Fruit fly (Drosophila melanogaster) Kc167 (cell line): Measurements from ENCODE around the gene CG13044.

Experiments
- h ChIP-seq: fragments of >200 bp; optimal IDR thresholded peaks from 3 replicates; lab custom pipeline; 2018; ENCODE audit warnings: missing external identifiers
- insv ChIP-seq: fragments of >200 bp; optimal IDR thresholded peaks from 3 replicates; lab custom pipeline; 2018; ENCODE audit warnings: missing external identifiers
- psq ChIP-seq: fragments of >200 bp; optimal IDR thresholded peaks from 2 replicates; lab custom pipeline; 2017; ENCODE audit warnings: missing external identifiers

DNA sequence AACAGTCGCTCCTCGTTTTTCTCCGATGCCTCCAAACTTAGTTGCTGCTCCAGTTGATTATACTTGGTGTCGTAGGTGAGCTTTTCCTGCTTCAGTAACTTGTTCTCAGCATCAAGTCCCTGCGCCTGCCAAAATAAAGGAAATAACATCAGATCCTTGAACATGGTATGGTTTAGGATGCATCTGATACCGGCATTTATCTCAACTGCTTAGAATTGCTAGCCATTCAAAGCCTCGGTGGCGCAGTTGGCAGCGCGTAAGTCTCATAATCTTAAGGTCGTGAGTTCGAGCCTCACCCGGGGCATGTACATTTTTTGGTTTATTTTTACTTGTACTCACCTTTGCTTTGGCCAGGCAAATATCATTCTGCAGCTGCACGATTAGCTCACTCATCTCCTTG is 46.7 kb upstream of the CG13044 start:
- no peak for TF ChIP-seq insv (lab: Kevin White, UChicago)
- no peak for TF ChIP-seq psq
- TF ChIP-seq h (lab: Kevin White, UChicago): no peak
